Worm (Caenorhabditis elegans): ENCODE measurements around the gene sao-1.

Gene sao-1

DNA sequence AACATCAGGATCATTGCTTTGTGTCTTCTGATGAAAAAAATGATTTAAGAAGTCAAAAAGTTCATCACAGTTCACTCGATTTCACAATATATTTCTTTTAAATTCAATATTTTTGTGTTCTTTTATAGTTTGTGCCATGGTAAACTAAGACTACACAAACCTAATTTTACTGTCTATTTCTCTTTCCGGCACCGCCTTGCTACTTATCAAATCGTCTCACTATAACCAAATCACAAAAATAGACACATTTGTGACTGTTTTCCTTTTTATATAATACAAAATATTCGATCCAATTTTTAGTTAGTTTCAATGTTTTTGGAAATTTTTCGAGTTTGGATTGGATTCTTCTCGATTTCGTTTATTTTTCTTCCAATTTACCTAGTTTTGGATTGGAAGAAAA, 9.7 kb upstream of the sao-1 start, which contains the start of gene swt-6:
Gene swt-6, plus strand, starts transcription at position 301 of the 400 bp plus-strand sequence.
- TF ChIP-seq ztf-1 (GFP tag; conservative IDR thresholded peaks at IDR 0.05) (no peak), nhr-21 (tag; optimal IDR thresholded peaks at IDR 0.05) (no peak), lin-11 (tag; optimal IDR thresholded peaks at IDR 0.05) (no peak), nhr-10 (tag; optimal IDR thresholded peaks at IDR 0.05) (no peak), nhr-6 (tag; optimal IDR thresholded peaks at IDR 0.05) (no peak), unc-55 (GFP tag; optimal IDR thresholded peaks at IDR 0.05) (no peak), ZK546.5 (tag; optimal IDR thresholded peaks at IDR 0.05) (no peak), peb-1 (tag; optimal IDR thresholded peaks at IDR 0.05) (no peak), nhr-129 (tag; optimal IDR thresholded peaks at IDR 0.05) (no peak), mdl-1 (tag; optimal IDR thresholded peaks at IDR 0.05) (no peak), ztf-4 (tag; optimal IDR thresholded peaks at IDR 0.05) (no peak)

- TF ChIP-seq nhr-237 (tag; optimal IDR thresholded peaks at IDR 0.05): no peak
These were observed 8.2 kb upstream of the sao-1 start for ce11 chrV:13955370-13956089.

ce11 chrV:13957691-13958090, 6.0 kb upstream of the sao-1 start:
- TF ChIP-seq ZK546.5 (tag; optimal IDR thresholded peaks at IDR 0.05) (no peak), nhr-129 (tag; optimal IDR thresholded peaks at IDR 0.05) (no peak), nhr-25 (tag; optimal IDR thresholded peaks at IDR 0.05) (no peak), nhr-6 (tag; optimal IDR thresholded peaks at IDR 0.05) (no peak), mdl-1 (tag; optimal IDR thresholded peaks at IDR 0.05) (no peak), skn-1 (tag; optimal IDR thresholded peaks at IDR 0.05) (no peak)

DNA sequence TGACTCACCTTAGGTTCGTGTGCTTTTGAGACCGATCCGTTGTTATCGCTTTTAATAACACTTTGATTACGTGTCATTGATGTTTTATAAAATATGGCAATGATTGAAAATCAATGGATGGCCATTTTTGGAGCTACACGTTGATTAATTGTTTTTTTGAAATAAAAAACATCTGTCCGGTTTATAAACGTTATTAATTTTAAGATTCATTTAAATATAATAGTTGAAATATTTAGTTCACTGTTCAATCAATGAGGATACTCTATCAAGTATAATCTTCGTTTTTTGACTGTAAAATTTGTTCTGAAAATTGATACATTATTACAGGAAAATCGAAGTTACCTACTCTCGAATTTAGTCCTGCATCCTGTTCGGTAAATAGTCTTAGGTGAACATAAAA, 5.5 kb upstream of the sao-1 start, which contains the start of gene R10D12.10:
Gene R10D12.10, minus strand, starts transcription at position 101 of the 400 bp plus-strand sequence.
- no peak for TF ChIP-seq nhr-10 (tag; optimal IDR thresholded peaks at IDR 0.05)
- no peak for TF ChIP-seq zag-1 (tag; optimal IDR thresholded peaks at IDR 0.05)
- no peak for TF ChIP-seq unc-39 (tag; optimal IDR thresholded peaks at IDR 0.05)
- TF ChIP-seq ztf-4 (tag; optimal IDR thresholded peaks at IDR 0.05): no peak
- no peak for TF ChIP-seq C34F6.9 (tag; optimal IDR thresholded peaks at IDR 0.05)
- no peak for TF ChIP-seq elt-1 (tag; optimal IDR thresholded peaks at IDR 0.05)
- TF ChIP-seq gmeb-1 (tag; optimal IDR thresholded peaks at IDR 0.05): no peak
- no peak for TF ChIP-seq F13H6.1 (tag; optimal IDR thresholded peaks at IDR 0.05)
- no peak for TF ChIP-seq unc-55 (GFP tag; optimal IDR thresholded peaks at IDR 0.05)
- TF ChIP-seq lin-39 (tag; optimal IDR thresholded peaks at IDR 0.05): no peak
- TF ChIP-seq sem-4 (tag; optimal IDR thresholded peaks at IDR 0.05): no peak
- no peak for TF ChIP-seq snpc-4 (tag; optimal IDR thresholded peaks at IDR 0.05)
- TF ChIP-seq nhr-11 (tag; optimal IDR thresholded peaks at IDR 0.05): no peak
- no peak for TF ChIP-seq R02D3.7 (tag; optimal IDR thresholded peaks at IDR 0.05)
- TF ChIP-seq nhr-77 (tag; optimal IDR thresholded peaks at IDR 0.05): no peak
- TF ChIP-seq crh-2 (tag; optimal IDR thresholded peaks at IDR 0.05): no peak

DNA sequence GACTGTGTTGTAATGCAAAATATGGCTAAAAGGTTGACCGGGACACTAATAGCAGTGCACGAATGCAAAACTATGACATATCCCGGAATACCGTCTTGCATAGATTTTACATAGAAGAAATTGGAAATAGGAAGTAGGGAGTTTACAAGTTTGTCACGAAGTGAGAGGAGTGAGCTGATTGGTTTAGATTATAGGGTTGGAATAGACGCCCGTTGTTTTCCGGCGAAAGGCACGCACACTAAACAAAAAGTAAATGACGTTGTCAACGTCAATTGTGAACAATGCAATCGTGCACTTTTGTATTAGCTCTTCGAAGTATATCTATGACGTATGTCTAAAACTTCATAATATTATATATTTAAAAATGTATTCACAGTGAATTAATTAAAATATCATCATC, 2.8 kb upstream of the sao-1 start, which contains the start of gene srh-24:
Gene srh-24, minus strand, starts transcription at position 101 of the 400 bp plus-strand sequence.
- TF ChIP-seq nhr-23 (tag; optimal IDR thresholded peaks at IDR 0.05) (no peak), nhr-25 (tag; optimal IDR thresholded peaks at IDR 0.05) (no peak), mbf-1 (tag; optimal IDR thresholded peaks at IDR 0.05) (no peak), crh-2 (tag; optimal IDR thresholded peaks at IDR 0.05) (no peak), nhr-21 (tag; optimal IDR thresholded peaks at IDR 0.05) (no peak), elt-3 (tag; optimal IDR thresholded peaks at IDR 0.05) (no peak), sma-9 (GFP tag; optimal IDR thresholded peaks at IDR 0.05) (no peak), sma-9 (tag; optimal IDR thresholded peaks at IDR 0.05) (no peak), ztf-4 (tag; optimal IDR thresholded peaks at IDR 0.05) (no peak), ama-1 (optimal IDR thresholded peaks at IDR 0.05) (no peak)

DNA sequence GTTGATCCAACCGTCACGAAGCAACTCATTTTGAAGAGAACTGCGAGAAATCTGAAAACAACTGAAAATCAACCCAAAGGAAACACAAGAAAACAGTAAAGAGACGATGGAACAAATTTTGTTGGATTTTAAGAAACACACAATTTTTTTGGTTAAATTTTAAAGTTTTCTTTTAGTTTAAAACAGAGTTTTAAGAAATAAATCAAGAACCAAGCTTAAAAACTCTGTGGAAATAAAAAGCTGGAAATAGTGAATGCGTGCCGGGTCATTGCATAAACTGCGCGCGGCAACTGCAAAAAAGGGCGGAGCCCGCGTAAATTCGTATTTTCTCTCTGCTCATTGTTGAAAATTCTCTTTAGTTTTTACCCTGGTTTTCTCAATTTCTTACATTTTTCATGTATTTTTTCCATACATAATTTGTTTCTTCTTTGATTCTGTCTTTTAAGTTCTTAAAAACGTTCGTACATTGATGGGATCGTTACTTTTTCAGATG, 1.8 kb upstream of the sao-1 start, which contains the start of the genes algn-13 and R10D12.13:
Gene algn-13, minus strand, starts transcription at position 51 of the 493 bp plus-strand sequence.
Gene R10D12.13, plus strand, starts transcription at position 491 of the 493 bp plus-strand sequence.
- TF ChIP-seq lin-11 (tag; optimal IDR thresholded peaks at IDR 0.05) (peak; percentile 60), nhr-129 (tag; optimal IDR thresholded peaks at IDR 0.05) (peak; percentile 55), sma-3 (GFP tag; optimal IDR thresholded peaks at IDR 0.05) (peak; percentile 48), mab-5 (tag; optimal IDR thresholded peaks at IDR 0.05) (peak; percentile 56), C34F6.9 (tag; optimal IDR thresholded peaks at IDR 0.05) (peak; percentile 37), alr-1 (tag; optimal IDR thresholded peaks at IDR 0.05) (no peak), lsy-2 (tag; optimal IDR thresholded peaks at IDR 0.05) (peak in 1 of 2 experiments; percentile 70), F13H6.1 (tag; optimal IDR thresholded peaks at IDR 0.05) (peak; percentile 64), Y55F3AM.14 (GFP tag; optimal IDR thresholded peaks at IDR 0.05) (no peak), sma-9 (GFP tag; optimal IDR thresholded peaks at IDR 0.05) (peak; percentile 70), sma-9 (tag; optimal IDR thresholded peaks at IDR 0.05) (no peak), snpc-4 (tag; optimal IDR thresholded peaks at IDR 0.05) (peak; percentile 30), ztf-4 (tag; optimal IDR thresholded peaks at IDR 0.05) (peak; percentile 2), fos-1 (tag; optimal IDR thresholded peaks at IDR 0.05) (no peak), crh-2 (tag; optimal IDR thresholded peaks at IDR 0.05) (no peak), gmeb-1 (tag; optimal IDR thresholded peaks at IDR 0.05) (peak; percentile 74), ceh-82 (tag; optimal IDR thresholded peaks at IDR 0.05) (no peak), sem-4 (tag; optimal IDR thresholded peaks at IDR 0.05) (peak; percentile 70), ztf-11 (tag; optimal IDR thresholded peaks at IDR 0.05) (no peak), nhr-25 (tag; optimal IDR thresholded peaks at IDR 0.05) (peak; percentile 43), unc-55 (GFP tag; optimal IDR thresholded peaks at IDR 0.05) (peak; percentile 78), lin-13 (GFP tag; optimal IDR thresholded peaks at IDR 0.05) (peak; percentile 52)
